Worm (Caenorhabditis elegans) whole organism, L2 larva: ENCODE results near the gene F46F3.3.

Source experiments
- C34F6.9 ChIP-seq: fragments of 150-350 bp; optimal IDR thresholded peaks from 2 replicates; lab custom pipeline; 2014; ENCODE audit warnings: missing biosample characterization, missing genetic modification characterization
- F13H6.1 ChIP-seq: sonication (generic microtip); optimal IDR thresholded peaks from 2 replicates; lab custom pipeline; 2016; ENCODE audit warnings: missing genetic modification characterization, missing compliant biosample characterization
- R02D3.7 ChIP-seq: fragments of 150-350 bp; optimal IDR thresholded peaks from 2 replicates; lab custom pipeline; 2014; ENCODE audit warnings: missing biosample characterization, missing genetic modification characterization
- Y55F3AM.14 ChIP-seq: fragments of 200-800 bp; sonication (Bioruptor generic); optimal IDR thresholded peaks from 2 replicates; lab custom pipeline; 2018; ENCODE audit warnings: mild to moderate bottlenecking, missing genetic modification characterization, missing compliant biosample characterization
- ZK546.5 ChIP-seq: sonication (generic microtip); optimal IDR thresholded peaks from 2 replicates; lab custom pipeline; 2017; ENCODE audit warnings: missing biosample characterization, missing genetic modification characterization
- alr-1 ChIP-seq: fragments of 150-350 bp; optimal IDR thresholded peaks from 2 replicates; lab custom pipeline; 2014; ENCODE audit warnings: missing biosample characterization, missing genetic modification characterization
- aly-2 ChIP-seq: fragments of 150-350 bp; optimal IDR thresholded peaks from 2 replicates; lab custom pipeline; 2014; ENCODE audit warnings: missing biosample characterization, missing genetic modification characterization
- ama-1 ChIP-seq: fragments of 150-350 bp; optimal IDR thresholded peaks from 2 replicates; lab custom pipeline; 2018; ENCODE audit warnings: inconsistent platforms
- blmp-1 ChIP-seq: sonication (generic microtip); optimal IDR thresholded peaks from 2 replicates; lab custom pipeline; 2017; ENCODE audit warnings: missing genetic modification characterization, mild to moderate bottlenecking, missing compliant biosample characterization, antibody characterized with exemption, moderate library complexity; ENCODE audit not compliant: insufficient read depth
- ceh-16 ChIP-seq: fragments of 150-350 bp; optimal IDR thresholded peaks from 2 replicates; lab custom pipeline; 2014; ENCODE audit warnings: missing biosample characterization, missing genetic modification characterization
- crh-2 ChIP-seq: sonication (generic microtip); optimal IDR thresholded peaks from 2 replicates; lab custom pipeline; 2017; ENCODE audit warnings: missing biosample characterization, missing genetic modification characterization
- dmd-4 ChIP-seq: sonication (generic microtip); optimal IDR thresholded peaks from 2 replicates; lab custom pipeline; 2017; ENCODE audit warnings: missing biosample characterization, missing genetic modification characterization
- egl-27 ChIP-seq: sonication (generic microtip); optimal IDR thresholded peaks from 3 replicates; lab custom pipeline; 2017; ENCODE audit warnings: missing biosample characterization, missing genetic modification reagents, missing genetic modification characterization
- elt-1 ChIP-seq: fragments of 150-350 bp; optimal IDR thresholded peaks from 2 replicates; lab custom pipeline; 2014; ENCODE audit warnings: missing biosample characterization, missing genetic modification characterization
- elt-3 ChIP-seq: sonication (generic microtip); optimal IDR thresholded peaks from 2 replicates; lab custom pipeline; 2017; ENCODE audit warnings: missing biosample characterization, missing genetic modification characterization
- fos-1 ChIP-seq: fragments of 150-350 bp; optimal IDR thresholded peaks from 2 replicates; lab custom pipeline; 2014; ENCODE audit warnings: missing biosample characterization, missing genetic modification characterization
- gmeb-1 ChIP-seq: fragments of 150-350 bp; optimal IDR thresholded peaks from 2 replicates; lab custom pipeline; 2014; ENCODE audit warnings: missing biosample characterization, missing genetic modification characterization
- lin-11 ChIP-seq: fragments of 150-350 bp; sonication (generic microtip); optimal IDR thresholded peaks from 2 replicates; lab custom pipeline; 2014; ENCODE audit warnings: missing biosample characterization, missing genetic modification characterization, inconsistent platforms, mixed read lengths
- lin-13 ChIP-seq: fragments of 150-350 bp; optimal IDR thresholded peaks from 2 replicates; lab custom pipeline; 2014; ENCODE audit warnings: missing biosample characterization, missing genetic modification reagents, missing genetic modification characterization
- lin-39 ChIP-seq: fragments of 150-350 bp; optimal IDR thresholded peaks from 2 replicates; lab custom pipeline; 2014; ENCODE audit warnings: missing biosample characterization, missing genetic modification reagents, missing genetic modification characterization
- lsy-2 ChIP-seq, 2 experiments: fragments of 150-350 bp in 1 of 2; sonication (generic microtip) in 1 of 2; optimal IDR thresholded peaks; 2 replicates each; lab custom pipeline; 2014 to 2017; ENCODE audit warnings: missing biosample characterization in 2 of 2, missing genetic modification characterization in 2 of 2
- mab-5 ChIP-seq: fragments of 150-350 bp; optimal IDR thresholded peaks from 2 replicates; lab custom pipeline; 2014; ENCODE audit warnings: missing biosample characterization, missing genetic modification characterization
- mbf-1 ChIP-seq: sonication (generic microtip); optimal IDR thresholded peaks from 2 replicates; lab custom pipeline; 2017; ENCODE audit warnings: missing biosample characterization, missing genetic modification characterization
- mdl-1 ChIP-seq, 2 experiments: fragments of 150-350 bp in 1 of 2; sonication (generic microtip) in 1 of 2; optimal IDR thresholded peaks; 2 replicates each; lab custom pipeline; 2017; ENCODE audit warnings: missing biosample characterization in 2 of 2, missing genetic modification characterization in 2 of 2
- nhr-10 ChIP-seq: sonication (generic microtip); optimal IDR thresholded peaks from 2 replicates; lab custom pipeline; 2017; ENCODE audit warnings: missing biosample characterization, missing genetic modification characterization
- nhr-11 ChIP-seq: fragments of 150-350 bp; optimal IDR thresholded peaks from 2 replicates; lab custom pipeline; 2014; ENCODE audit warnings: missing biosample characterization, missing genetic modification characterization
- nhr-12 ChIP-seq: fragments of 150-350 bp; optimal IDR thresholded peaks from 2 replicates; lab custom pipeline; 2014; ENCODE audit warnings: missing biosample characterization, missing genetic modification characterization
- nhr-129 ChIP-seq: fragments of 150-350 bp; optimal IDR thresholded peaks from 2 replicates; lab custom pipeline; 2014; ENCODE audit warnings: missing biosample characterization, missing genetic modification characterization
- nhr-21 ChIP-seq: fragments of 150-350 bp; optimal IDR thresholded peaks from 2 replicates; lab custom pipeline; 2014; ENCODE audit warnings: missing biosample characterization, missing genetic modification characterization
- nhr-237 ChIP-seq: fragments of 150-350 bp; optimal IDR thresholded peaks from 2 replicates; lab custom pipeline; 2014; ENCODE audit warnings: missing biosample characterization, missing genetic modification characterization
- nhr-25 ChIP-seq: fragments of 150-350 bp; sonication (generic microtip); optimal IDR thresholded peaks from 3 replicates; lab custom pipeline; 2014; ENCODE audit warnings: missing biosample characterization, missing genetic modification characterization
- nhr-6 ChIP-seq: fragments of 150-350 bp; optimal IDR thresholded peaks from 2 replicates; lab custom pipeline; 2014; ENCODE audit warnings: missing biosample characterization, missing genetic modification characterization
- nhr-77 ChIP-seq: fragments of 150-350 bp; optimal IDR thresholded peaks from 2 replicates; lab custom pipeline; 2014; ENCODE audit warnings: missing biosample characterization, missing genetic modification characterization
- peb-1 ChIP-seq: fragments of 150-350 bp; optimal IDR thresholded peaks from 2 replicates; lab custom pipeline; 2014; ENCODE audit warnings: missing biosample characterization, missing genetic modification characterization
- sem-4 ChIP-seq: fragments of 150-350 bp; optimal IDR thresholded peaks from 2 replicates; lab custom pipeline; 2014; ENCODE audit warnings: missing biosample characterization, missing genetic modification reagents, missing genetic modification characterization
- sma-3 ChIP-seq: sonication (generic microtip); optimal IDR thresholded peaks from 2 replicates; lab custom pipeline; 2016; ENCODE audit warnings: missing genetic modification reagents, missing genetic modification characterization, missing compliant biosample characterization
- sma-9 ChIP-seq, 2 experiments: fragments of 150-350 bp in 1 of 2; sonication (generic microtip) in 1 of 2; optimal IDR thresholded peaks; 2 replicates each; lab custom pipeline; 2014 to 2016; ENCODE audit warnings: missing genetic modification characterization in 2 of 2, mild to moderate bottlenecking in 1 of 2, missing biosample characterization in 1 of 2, missing compliant biosample characterization in 1 of 2, missing genetic modification reagents in 1 of 2, moderate library complexity in 1 of 2
- snpc-4 ChIP-seq: fragments of 150-350 bp; optimal IDR thresholded peaks from 2 replicates; lab custom pipeline; 2014; ENCODE audit warnings: missing biosample characterization, missing genetic modification characterization
- unc-39 ChIP-seq: fragments of 150-350 bp; optimal IDR thresholded peaks from 2 replicates; lab custom pipeline; 2014; ENCODE audit warnings: missing biosample characterization, missing genetic modification characterization
- unc-55 ChIP-seq: fragments of 150-350 bp; sonication (generic microtip); optimal IDR thresholded peaks from 3 replicates; lab custom pipeline; 2014; ENCODE audit warnings: missing biosample characterization, missing genetic modification reagents, missing genetic modification characterization
- unc-62 ChIP-seq: fragments of 150-350 bp; optimal IDR thresholded peaks from 2 replicates; lab custom pipeline; 2014; ENCODE audit warnings: missing biosample characterization, missing genetic modification reagents, missing genetic modification characterization
- zag-1 ChIP-seq: fragments of 150-350 bp; optimal IDR thresholded peaks from 2 replicates; lab custom pipeline; 2014; ENCODE audit warnings: missing biosample characterization, missing genetic modification characterization
- ztf-1 ChIP-seq: fragments of 200-800 bp; sonication (Bioruptor generic); conservative IDR thresholded peaks from 2 replicates; pipeline ENCODE4 v1.3.6; 2022; ENCODE audit warnings: missing genetic modification characterization, missing compliant biosample characterization
- ztf-11 ChIP-seq: sonication (generic microtip); optimal IDR thresholded peaks from 2 replicates; lab custom pipeline; 2017; ENCODE audit warnings: missing biosample characterization, missing genetic modification characterization
- ztf-4 ChIP-seq: fragments of 150-350 bp; optimal IDR thresholded peaks from 2 replicates; lab custom pipeline; 2014; ENCODE audit warnings: missing biosample characterization, missing genetic modification characterization

The F46F3.3 gene

DNA sequence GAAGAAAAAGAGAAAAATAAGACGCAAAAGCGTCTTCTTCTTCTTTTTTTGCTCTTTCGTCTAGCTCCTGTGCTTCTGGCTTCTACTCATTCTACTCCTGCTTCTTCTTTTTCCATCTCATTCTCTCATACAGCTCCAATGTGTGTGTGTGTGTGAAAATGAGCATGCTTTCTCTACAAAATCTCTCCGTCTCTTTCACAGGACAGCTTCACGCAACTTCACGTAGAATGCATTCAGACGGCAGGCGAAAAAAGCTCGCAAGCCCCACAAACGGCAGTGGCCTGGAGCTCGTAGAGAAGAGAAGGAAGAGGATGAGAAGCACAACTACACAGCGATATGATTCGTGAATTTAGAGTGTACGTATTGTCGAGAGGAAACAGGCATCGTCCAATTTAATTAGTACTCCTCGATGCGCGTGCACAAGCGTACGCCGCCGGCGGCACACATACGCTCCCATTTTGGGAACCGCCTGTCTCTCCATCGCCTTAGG lies 25.9 kb upstream of the F46F3.3 start:
- no peak for TF ChIP-seq nhr-10
- TF ChIP-seq blmp-1 (tag; lab: Kevin White, UChicago), result no peak
- no peak for TF ChIP-seq nhr-77 (tag; lab: Kevin White, UChicago)
- no peak for TF ChIP-seq peb-1
- peak; percentile 4 for TF ChIP-seq ztf-4 (tag; lab: Kevin White, UChicago)
- TF ChIP-seq F13H6.1 (tag; lab: Kevin White, UChicago), result peak; percentile 62
- TF ChIP-seq ceh-16 (tag; lab: Kevin White, UChicago), result no peak
- no peak for TF ChIP-seq mab-5
- TF ChIP-seq nhr-6 (tag; lab: Kevin White, UChicago), result peak; percentile 68
- TF ChIP-seq lin-13 (GFP tag; lab: Kevin White, UChicago), result no peak
- peak; percentile 81 for TF ChIP-seq nhr-129 (tag; lab: Kevin White, UChicago)
- TF ChIP-seq gmeb-1 (tag; lab: Kevin White, UChicago), result no peak
- TF ChIP-seq ztf-1 (GFP tag; lab: Robert Waterston, UW), result no peak
- peak; percentile 93 for TF ChIP-seq unc-55 (GFP tag; lab: Kevin White, UChicago)
- TF ChIP-seq nhr-25 (tag; lab: Kevin White, UChicago), result no peak
- peak; percentile 64 for TF ChIP-seq zag-1 (tag; lab: Kevin White, UChicago)
- peak in 1 of 2 experiments; percentile 73 for TF ChIP-seq mdl-1 (tag; optimal IDR thresholded peaks at IDR 0.05; lab: Kevin White, UChicago)
- no peak for TF ChIP-seq nhr-12
- TF ChIP-seq sem-4 (tag; lab: Kevin White, UChicago), result peak; percentile 62
- peak in 1 of 2 experiments; percentile 71 for TF ChIP-seq lsy-2 (tag; optimal IDR thresholded peaks at IDR 0.05; lab: Kevin White, UChicago)
- TF ChIP-seq egl-27 (tag; lab: Kevin White, UChicago), result no peak
- TF ChIP-seq mbf-1 (tag; lab: Kevin White, UChicago), result no peak
- peak; percentile 58 for TF ChIP-seq lin-11 (tag; lab: Kevin White, UChicago)
- no peak for TF ChIP-seq R02D3.7 (tag; lab: Kevin White, UChicago)
- no peak for TF ChIP-seq dmd-4 (tag; lab: Kevin White, UChicago)
- peak; percentile 42 for TF ChIP-seq sma-9 (GFP tag; optimal IDR thresholded peaks at IDR 0.05; lab: Kevin White, UChicago)
- no peak for TF ChIP-seq sma-9 (tag; optimal IDR thresholded peaks at IDR 0.05; lab: Kevin White, UChicago)
- no peak for TF ChIP-seq ztf-11 (tag; lab: Kevin White, UChicago)
- TF ChIP-seq nhr-21, result peak; percentile 3
- no peak for TF ChIP-seq sma-3 (GFP tag; lab: Kevin White, UChicago)
- TF ChIP-seq lin-39 (tag; lab: Kevin White, UChicago), result no peak
- TF ChIP-seq crh-2 (tag; lab: Kevin White, UChicago), result no peak
- TF ChIP-seq C34F6.9 (tag; lab: Kevin White, UChicago), result peak; percentile 87
- TF ChIP-seq, all 48 proteins: peak for 13

DNA sequence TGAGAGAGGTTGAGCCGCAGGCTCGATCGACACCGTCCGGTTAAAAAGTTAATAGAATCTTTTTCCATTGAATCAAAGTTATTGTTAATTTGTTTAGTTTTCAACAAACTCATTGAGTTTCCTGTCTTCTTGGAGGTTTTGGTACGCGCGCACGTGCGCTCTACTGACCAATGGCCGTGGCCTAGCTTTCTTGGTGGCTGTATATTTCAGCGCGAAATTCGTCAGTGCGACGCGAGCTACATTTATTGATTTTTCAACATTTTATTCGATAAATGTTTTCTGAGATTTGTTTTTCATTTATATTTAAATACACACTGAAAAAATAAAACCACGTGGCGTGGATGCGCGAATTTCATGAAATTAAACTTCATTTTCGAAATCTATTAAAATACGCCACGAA lies 23.1 kb upstream of the F46F3.3 start, which contains the start of gene bir-1:
Gene bir-1, plus strand, starts transcription at position 312 of the 400 bp plus-strand sequence.
- TF ChIP-seq nhr-77 (tag; lab: Kevin White, UChicago), result no peak
- TF ChIP-seq crh-2 (tag; lab: Kevin White, UChicago), result peak; percentile 68
- peak; percentile 59 for TF ChIP-seq gmeb-1 (tag; lab: Kevin White, UChicago)
- no peak for TF ChIP-seq nhr-237
- TF ChIP-seq ztf-11 (tag; lab: Kevin White, UChicago), result no peak
- TF ChIP-seq Y55F3AM.14, result no peak
- TF ChIP-seq unc-62 (GFP tag; lab: Kevin White, UChicago), result no peak
- no peak for TF ChIP-seq elt-1 (tag; lab: Kevin White, UChicago)
- no peak for TF ChIP-seq ama-1
- no peak for TF ChIP-seq mab-5
- TF ChIP-seq nhr-25 (tag; lab: Kevin White, UChicago), result peak; percentile 58
- no peak for TF ChIP-seq ztf-1 (GFP tag; lab: Robert Waterston, UW)
- no peak for TF ChIP-seq mbf-1 (tag; lab: Kevin White, UChicago)
- no peak for TF ChIP-seq dmd-4 (tag; lab: Kevin White, UChicago)
- peak; percentile 46 for TF ChIP-seq F13H6.1 (tag; lab: Kevin White, UChicago)
- TF ChIP-seq unc-39 (tag; lab: Kevin White, UChicago), result no peak
- TF ChIP-seq snpc-4 (tag; lab: Kevin White, UChicago), result no peak
- peak; percentile 90 for TF ChIP-seq unc-55 (GFP tag; lab: Kevin White, UChicago)
- TF ChIP-seq peb-1, result no peak
- TF ChIP-seq fos-1, result peak; percentile 55
- TF ChIP-seq C34F6.9 (tag; lab: Kevin White, UChicago), result peak; percentile 91
- TF ChIP-seq nhr-129 (tag; lab: Kevin White, UChicago), result peak; percentile 58
- peak; percentile 70 for TF ChIP-seq lin-13 (GFP tag; lab: Kevin White, UChicago)
- TF ChIP-seq lsy-2 (tag; optimal IDR thresholded peaks at IDR 0.05; lab: Kevin White, UChicago), result peak in 1 of 2 experiments; percentile 77
- TF ChIP-seq nhr-12, result no peak
- no peak for TF ChIP-seq nhr-21
- no peak for TF ChIP-seq R02D3.7 (tag; lab: Kevin White, UChicago)
- no peak for TF ChIP-seq elt-3
- TF ChIP-seq alr-1 (tag; lab: Kevin White, UChicago), result no peak
- no peak for TF ChIP-seq nhr-10
- no peak for TF ChIP-seq aly-2
- no peak for TF ChIP-seq zag-1 (tag; lab: Kevin White, UChicago)
- TF ChIP-seq nhr-11, result no peak
- peak; percentile 46 for TF ChIP-seq sma-3 (GFP tag; lab: Kevin White, UChicago)
- TF ChIP-seq mdl-1 (tag; optimal IDR thresholded peaks at IDR 0.05; lab: Kevin White, UChicago), result peak; percentile 44 to 75
- TF ChIP-seq lin-39 (tag; lab: Kevin White, UChicago), result no peak
- TF ChIP-seq ZK546.5 (tag; lab: Kevin White, UChicago), result no peak
- TF ChIP-seq nhr-6 (tag; lab: Kevin White, UChicago), result no peak
- TF ChIP-seq sma-9 (GFP tag; optimal IDR thresholded peaks at IDR 0.05; lab: Kevin White, UChicago), result peak; percentile 69
- TF ChIP-seq sma-9 (tag; optimal IDR thresholded peaks at IDR 0.05; lab: Kevin White, UChicago), result no peak
